Worm (Caenorhabditis elegans): ENCODE results near the gene irld-52.

Gene irld-52

DNA sequence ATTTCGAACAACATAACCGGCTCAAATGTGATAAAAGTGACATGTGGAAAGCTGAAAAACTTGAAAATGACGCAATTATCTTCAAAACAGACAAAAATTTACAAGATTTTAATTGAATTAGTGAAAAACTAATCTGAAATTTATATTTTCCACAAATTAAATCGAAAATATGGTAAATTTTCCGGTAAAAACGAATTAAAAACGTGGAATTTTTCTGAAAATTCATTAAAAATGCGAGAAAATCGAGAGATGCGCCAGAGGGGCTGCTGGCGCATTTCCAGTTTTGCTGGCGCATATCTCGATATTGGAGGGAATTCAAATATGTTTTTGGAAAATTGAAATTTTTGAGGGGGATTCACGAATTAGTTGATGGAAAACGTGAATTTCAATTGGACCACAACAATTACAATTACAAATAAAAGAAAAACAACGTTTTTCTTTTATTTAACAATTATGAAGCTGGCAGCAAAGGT is 13.3 kb upstream of the irld-52 start, which contains the start of the genes haf-3 and F57A10.2 (continued):
- no peak for TF ChIP-seq ets-5 (GFP tag; IDR thresholded peaks at IDR 0.05)
- peak; percentile 6 for TF ChIP-seq C34B4.2 (tag; optimal IDR thresholded peaks at IDR 0.05)
- peak; percentile 45 for TF ChIP-seq mef-2 (tag; optimal IDR thresholded peaks at IDR 0.05)
- TF ChIP-seq egl-27 (tag; optimal IDR thresholded peaks at IDR 0.05): peak; percentile 9 to 69
- no peak for TF ChIP-seq nhr-76 (tag; optimal IDR thresholded peaks at IDR 0.05)
- TF ChIP-seq alr-1 (tag; optimal IDR thresholded peaks at IDR 0.05; ENCODE audit: borderline replicate concordance): no peak
- TF ChIP-seq lsy-2 (tag; optimal IDR thresholded peaks at IDR 0.05): peak; percentile 94 to 95
- TF ChIP-seq efl-1 (optimal IDR thresholded peaks at IDR 0.05): peak; percentile 97 to 99
- peak; percentile 99 to 100 for TF ChIP-seq efl-1 (GFP tag; optimal IDR thresholded peaks at IDR 0.05 in 1 of 2)
- peak; percentile 97 for TF ChIP-seq nhr-47 (tag; optimal IDR thresholded peaks at IDR 0.05)
- no peak for TF ChIP-seq hlh-4 (tag; optimal IDR thresholded peaks at IDR 0.05)
- TF ChIP-seq nhr-20 (tag; optimal IDR thresholded peaks at IDR 0.05): peak; percentile 95
- no peak for TF ChIP-seq hlh-17 (GFP tag; optimal IDR thresholded peaks at IDR 0.05; ENCODE audit: borderline replicate concordance)
- peak; percentile 92 for TF ChIP-seq fkh-8 (tag; optimal IDR thresholded peaks at IDR 0.05)
- TF ChIP-seq efl-3 (GFP tag; optimal IDR thresholded peaks at IDR 0.05): peak; percentile 60
- no peak for TF ChIP-seq pag-3 (tag; optimal IDR thresholded peaks at IDR 0.05; ENCODE audit: borderline replicate concordance, insufficient read depth)
- TF ChIP-seq aha-1 (tag; optimal IDR thresholded peaks at IDR 0.05): peak; percentile 54
- peak; percentile 91 for TF ChIP-seq isw-1 (GFP tag; IDR thresholded peaks at IDR 0.05)
- peak; percentile 99 for TF ChIP-seq lin-35 (GFP tag; optimal IDR thresholded peaks at IDR 0.05)
- TF ChIP-seq C04F5.9 (tag; optimal IDR thresholded peaks at IDR 0.05): peak; percentile 66
- TF ChIP-seq ceh-63 (GFP tag; optimal IDR thresholded peaks at IDR 0.05): no peak
- TF ChIP-seq fkh-4 (tag; optimal IDR thresholded peaks at IDR 0.05; ENCODE audit: borderline replicate concordance): peak; percentile 72
- TF ChIP-seq nhr-85 (tag): peak; percentile 98
- peak; percentile 93 for TF ChIP-seq grh-1 (GFP tag; IDR thresholded peaks at IDR 0.05)
- peak; percentile 76 for TF ChIP-seq lir-3 (tag; optimal IDR thresholded peaks at IDR 0.05; ENCODE audit: poor library complexity)
- no peak for TF ChIP-seq nhr-84 (tag; optimal IDR thresholded peaks at IDR 0.05)
- peak; percentile 82 for TF ChIP-seq nhr-77 (tag; optimal IDR thresholded peaks at IDR 0.05)
- peak; percentile 82 for TF ChIP-seq fos-1 (tag; optimal IDR thresholded peaks at IDR 0.05)
- TF ChIP-seq snpc-4 (tag; optimal IDR thresholded peaks at IDR 0.05): peak; percentile 92
- TF ChIP-seq irx-1 (tag; optimal IDR thresholded peaks at IDR 0.05): peak; percentile 92
- peak; percentile 39 for TF ChIP-seq nhr-28 (tag; optimal IDR thresholded peaks at IDR 0.05)
- TF ChIP-seq pax-3 (tag; optimal IDR thresholded peaks at IDR 0.05): peak; percentile 80
- TF ChIP-seq ama-1 (optimal IDR thresholded peaks at IDR 0.05): peak; percentile 53
- TF ChIP-seq egl-13 (tag; optimal IDR thresholded peaks at IDR 0.05): peak; percentile 92
- peak; percentile 4 to 83 for TF ChIP-seq ztf-11 (tag; optimal IDR thresholded peaks at IDR 0.05)
- TF ChIP-seq sup-37 (GFP tag; optimal IDR thresholded peaks at IDR 0.05): peak; percentile 80
- TF ChIP-seq vab-15 (tag; optimal IDR thresholded peaks at IDR 0.05): no peak
- peak; percentile 96 for TF ChIP-seq nhr-90 (tag; optimal IDR thresholded peaks at IDR 0.05; ENCODE audit: poor library complexity)
- TF ChIP-seq ceh-82 (tag; optimal IDR thresholded peaks at IDR 0.05): peak; percentile 96 to 97 (median 97)
- TF ChIP-seq zag-1 (tag; optimal IDR thresholded peaks at IDR 0.05): peak; percentile 58
- peak; percentile 96 for TF ChIP-seq nhr-71 (tag; optimal IDR thresholded peaks at IDR 0.05)
- TF ChIP-seq dsc-1 (tag; optimal IDR thresholded peaks at IDR 0.05): peak; percentile 97
- TF ChIP-seq elt-2 (tag; optimal IDR thresholded peaks at IDR 0.05): peak; percentile 80
- peak; percentile 88 for TF ChIP-seq lin-15B (tag; optimal IDR thresholded peaks at IDR 0.05)
- TF ChIP-seq lin-14 (GFP tag; optimal IDR thresholded peaks at IDR 0.05): peak; percentile 95
- TF ChIP-seq sox-4 (tag; optimal IDR thresholded peaks at IDR 0.05): peak; percentile 87
- TF ChIP-seq ceh-8 (GFP tag; optimal IDR thresholded peaks at IDR 0.05): peak; percentile 86
- no peak for TF ChIP-seq unc-62 (GFP tag; optimal IDR thresholded peaks at IDR 0.05)
- TF ChIP-seq aly-2 (tag; optimal IDR thresholded peaks at IDR 0.05): peak; percentile 87
- TF ChIP-seq ces-1 (GFP tag; optimal IDR thresholded peaks at IDR 0.05): no peak
- no peak for TF ChIP-seq pqm-1 (tag; optimal IDR thresholded peaks at IDR 0.05)
- no peak for TF ChIP-seq nhr-12 (tag; optimal IDR thresholded peaks at IDR 0.05)

All from whole organism, L1 larva.